Fruit fly (Drosophila melanogaster) Kc167 (cell line): ENCODE measurements around the gene Ero1L.

ENCODE experiments used
- Sin3A ChIP-seq: fragments of >200 bp; optimal IDR thresholded peaks from 2 replicates; lab custom pipeline; 2018; ENCODE audit warnings: missing external identifiers
- insv ChIP-seq: fragments of >200 bp; optimal IDR thresholded peaks from 3 replicates; lab custom pipeline; 2018; ENCODE audit warnings: missing external identifiers

dm6 chr3L:4186659-4187058 is 16.5 kb downstream of the Ero1L start, which contains the start of gene VhaM9.7-c:
- TF ChIP-seq Sin3A (lab: Kevin White, UChicago) (no peak), insv (lab: Kevin White, UChicago) (no peak)
